Worm (Caenorhabditis elegans): ENCODE data around the gene nspc-19.
A peak's percentile ranks its signal among the peaks of the same experiment; 100 is the strongest.
"Not testable (repeated sequence)": the region's sequence is repeated elsewhere in the genome, so short reads cannot be mapped to it uniquely, and the experiment has no call there.

Gene nspc-19

ce11 chrX:14528399-14528798, at the start of gene nspc-19:
Gene nspc-19, plus strand, starts transcription at chrX:14528699.
- TF ChIP-seq dao-5, W03F9.2, him-1 (tag; optimal IDR thresholded peaks at IDR 0.05): not testable (repeated sequence)

- TF ChIP-seq W03F9.2 (tag; optimal IDR thresholded peaks at IDR 0.05) (no peak), dao-5 (tag; optimal IDR thresholded peaks at IDR 0.05) (peak; percentile 48)
Observed at ce11 chrX:14478743-14479428, 49.6 kb upstream of the nspc-19 start, which contains the start of gene M163.11. Gene M163.11, plus strand, starts transcription at chrX:14479378.

- TF ChIP-seq W03F9.2 (tag; optimal IDR thresholded peaks at IDR 0.05) (peak; percentile 41), him-1 (tag; optimal IDR thresholded peaks at IDR 0.05) (peak; percentile 4), dao-5 (tag; optimal IDR thresholded peaks at IDR 0.05) (no peak)
Observed at ce11 chrX:14480248-14480647, 48.3 kb upstream of the nspc-19 start, which contains the start of gene gfi-3. Gene gfi-3, plus strand, starts transcription at chrX:14480572.

- TF ChIP-seq him-1 (tag; optimal IDR thresholded peaks at IDR 0.05) (no peak), W03F9.2 (tag; optimal IDR thresholded peaks at IDR 0.05) (no peak), dao-5 (tag; optimal IDR thresholded peaks at IDR 0.05) (no peak)
Observed at ce11 chrX:14481637-14482036, 46.9 kb upstream of the nspc-19 start.

ce11 chrX:14484827-14485226, 43.7 kb upstream of the nspc-19 start, which contains the start of gene M163.8:
Gene M163.8, plus strand, starts transcription at chrX:14485127.
- no peak for TF ChIP-seq dao-5 (tag; optimal IDR thresholded peaks at IDR 0.05)
- TF ChIP-seq him-1 (tag; optimal IDR thresholded peaks at IDR 0.05), result no peak
- TF ChIP-seq W03F9.2 (tag; optimal IDR thresholded peaks at IDR 0.05), result no peak

ce11 chrX:14486503-14486902, 42.0 kb upstream of the nspc-19 start:
- TF ChIP-seq dao-5 (tag; optimal IDR thresholded peaks at IDR 0.05) (no peak), W03F9.2 (tag; optimal IDR thresholded peaks at IDR 0.05) (no peak), him-1 (tag; optimal IDR thresholded peaks at IDR 0.05) (no peak)

- TF ChIP-seq him-1 (tag; optimal IDR thresholded peaks at IDR 0.05) (no peak), dao-5 (tag; optimal IDR thresholded peaks at IDR 0.05) (no peak), W03F9.2 (tag; optimal IDR thresholded peaks at IDR 0.05) (no peak)
Observed at ce11 chrX:14487333-14487732, 41.2 kb upstream of the nspc-19 start.

- no peak for TF ChIP-seq W03F9.2 (tag; optimal IDR thresholded peaks at IDR 0.05)
- no peak for TF ChIP-seq him-1 (tag; optimal IDR thresholded peaks at IDR 0.05)
- TF ChIP-seq dao-5 (tag; optimal IDR thresholded peaks at IDR 0.05), result no peak
Observed at ce11 chrX:14487832-14488231, 40.7 kb upstream of the nspc-19 start.

ce11 chrX:14489945-14490344, 38.6 kb upstream of the nspc-19 start, which contains the start of gene his-24:
Gene his-24, plus strand, starts transcription at chrX:14490094.
- TF ChIP-seq him-1 (tag; optimal IDR thresholded peaks at IDR 0.05) (no peak), W03F9.2 (tag; optimal IDR thresholded peaks at IDR 0.05) (no peak), dao-5 (tag; optimal IDR thresholded peaks at IDR 0.05) (no peak)

ce11 chrX:14490486-14490885, 38.0 kb upstream of the nspc-19 start:
- no peak for TF ChIP-seq dao-5 (tag; optimal IDR thresholded peaks at IDR 0.05)
- no peak for TF ChIP-seq W03F9.2 (tag; optimal IDR thresholded peaks at IDR 0.05)
- TF ChIP-seq him-1 (tag; optimal IDR thresholded peaks at IDR 0.05), result no peak

- no peak for TF ChIP-seq dao-5 (tag; optimal IDR thresholded peaks at IDR 0.05)
- no peak for TF ChIP-seq W03F9.2 (tag; optimal IDR thresholded peaks at IDR 0.05)
- no peak for TF ChIP-seq him-1 (tag; optimal IDR thresholded peaks at IDR 0.05)
Observed at ce11 chrX:14491103-14491502, 37.4 kb upstream of the nspc-19 start.

ce11 chrX:14492441-14492840, 36.1 kb upstream of the nspc-19 start:
- no peak for TF ChIP-seq him-1 (tag; optimal IDR thresholded peaks at IDR 0.05)
- no peak for TF ChIP-seq W03F9.2 (tag; optimal IDR thresholded peaks at IDR 0.05)
- no peak for TF ChIP-seq dao-5 (tag; optimal IDR thresholded peaks at IDR 0.05)

- TF ChIP-seq W03F9.2 (tag; optimal IDR thresholded peaks at IDR 0.05), result no peak
Observed at ce11 chrX:14495075-14495474, 33.4 kb upstream of the nspc-19 start.

- TF ChIP-seq W03F9.2 (tag; optimal IDR thresholded peaks at IDR 0.05) (no peak), him-1 (tag; optimal IDR thresholded peaks at IDR 0.05) (no peak), dao-5 (tag; optimal IDR thresholded peaks at IDR 0.05) (no peak)
Observed at ce11 chrX:14495785-14496184, 32.7 kb upstream of the nspc-19 start, which contains the start of gene ztf-14. Gene ztf-14, plus strand, starts transcription at chrX:14496085.

ce11 chrX:14496545-14496944, 32.0 kb upstream of the nspc-19 start:
- no peak for TF ChIP-seq dao-5 (tag; optimal IDR thresholded peaks at IDR 0.05)

Measured in whole organism, L4/young adult.